Worm (Caenorhabditis elegans) whole organism, young adult: ENCODE measurements around the gene T02H6.8.
"Not testable (repeated sequence)": the region's sequence is repeated elsewhere in the genome, so short reads cannot be mapped to it uniquely, and the experiment has no call there.

Source experiments
- T07F8.4 ChIP-seq: sonication (generic microtip); optimal IDR thresholded peaks from 2 replicates; lab custom pipeline; 2016; ENCODE audit warnings: mild to moderate bottlenecking, missing genetic modification characterization, moderate library complexity, missing compliant biosample characterization
- ama-1 ChIP-seq, 3 experiments: fragments of 150-350 bp in 1 of 3; sonication (generic microtip) in 2 of 3; optimal IDR thresholded peaks; 2 replicates each; lab custom pipeline; 2014 to 2018; ENCODE audit warnings: missing biosample characterization in 2 of 3, missing genetic modification characterization in 2 of 3, missing genetic modification reagents in 2 of 3
- attf-6 ChIP-seq: fragments of 200-800 bp; sonication (Bioruptor generic); IDR thresholded peaks from 2 replicates; pipeline ENCODE4 v1.3.6; 2022; ENCODE audit warnings: missing genetic modification reagents, missing genetic modification characterization, missing compliant biosample characterization
- dpff-1 ChIP-seq: sonication (generic microtip); optimal IDR thresholded peaks from 2 replicates; lab custom pipeline; 2017; ENCODE audit warnings: mild to moderate bottlenecking, missing genetic modification characterization, missing compliant biosample characterization
- dpl-1 ChIP-seq: fragments of 150-350 bp; optimal IDR thresholded peaks from 2 replicates; lab custom pipeline; 2014; ENCODE audit warnings: missing biosample characterization, missing genetic modification reagents, missing genetic modification characterization
- mel-28 ChIP-seq: sonication (generic microtip); optimal IDR thresholded peaks from 2 replicates; lab custom pipeline; 2016; ENCODE audit warnings: borderline replicate concordance, mild to moderate bottlenecking, missing genetic modification characterization, missing compliant biosample characterization
- pha-4 ChIP-seq: fragments of 150-350 bp; sonication (generic microtip); optimal IDR thresholded peaks from 2 replicates; lab custom pipeline; 2014; ENCODE audit warnings: missing biosample characterization, missing genetic modification reagents, missing genetic modification characterization
- snpc-1.3 ChIP-seq: sonication (generic microtip); optimal IDR thresholded peaks from 2 replicates; lab custom pipeline; 2017; ENCODE audit warnings: missing genetic modification characterization, mild to moderate bottlenecking, missing compliant biosample characterization, antibody characterized with exemption, moderate library complexity, missing genotype, missing genetic modification reagents; ENCODE audit not compliant: insufficient read depth
- snpc-3.4 ChIP-seq: sonication (generic microtip); optimal IDR thresholded peaks from 2 replicates; lab custom pipeline; 2017; ENCODE audit warnings: missing genetic modification characterization, mild to moderate bottlenecking, missing compliant biosample characterization, antibody characterized with exemption, moderate library complexity, missing genotype, missing genetic modification reagents
- somi-1 ChIP-seq: fragments of 200-800 bp; sonication (Bioruptor generic); optimal IDR thresholded peaks from 2 replicates; lab custom pipeline; 2018; ENCODE audit warnings: mild to moderate bottlenecking, missing genetic modification characterization, missing compliant biosample characterization
- unc-62 ChIP-seq: fragments of 150-350 bp; optimal IDR thresholded peaks from 2 replicates; lab custom pipeline; 2014; ENCODE audit warnings: missing biosample characterization, missing genetic modification reagents, missing genetic modification characterization

DNA sequence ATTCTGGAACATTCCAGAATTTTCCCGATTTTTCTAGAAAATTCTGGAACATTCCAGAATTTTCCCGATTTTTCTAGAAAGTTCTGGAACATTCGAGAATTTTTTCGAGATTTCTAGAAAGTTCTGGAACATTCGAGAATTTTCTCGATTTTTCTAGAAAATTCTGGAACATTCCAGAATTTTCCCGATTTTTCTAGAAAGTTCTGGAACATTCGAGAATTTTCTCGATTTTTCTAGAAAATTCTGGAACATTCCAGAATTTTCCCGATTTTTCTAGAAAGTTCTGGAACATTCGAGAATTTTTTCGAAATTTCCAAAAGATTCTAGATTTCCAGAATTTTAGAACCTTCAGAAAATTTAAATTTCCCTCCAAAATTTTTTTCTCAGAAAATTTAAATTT is 48.1 kb upstream of the T02H6.8 start:
- not testable (repeated sequence) for TF ChIP-seq dpl-1 (GFP tag; lab: Kevin White, UChicago); unc-62 (GFP tag; lab: Kevin White, UChicago); snpc-3.4 (tag; lab: Kevin White, UChicago); attf-6 (GFP tag; lab: Robert Waterston, UW); dpff-1 (tag; lab: Kevin White, UChicago); somi-1 (GFP tag; lab: Kevin White, UChicago); ama-1 (optimal IDR thresholded peaks at IDR 0.05; lab: Kevin White, UChicago); ama-1 (GFP tag; optimal IDR thresholded peaks at IDR 0.05; lab: Kevin White, UChicago); T07F8.4 (tag; lab: Kevin White, UChicago); snpc-1.3 (tag; lab: Kevin White, UChicago); pha-4 (tag; lab: Kevin White, UChicago); mel-28 (tag; lab: Kevin White, UChicago)
